Fruit fly (Drosophila melanogaster): Measurements from ENCODE around the gene Cog3.

Gene Cog3

DNA sequence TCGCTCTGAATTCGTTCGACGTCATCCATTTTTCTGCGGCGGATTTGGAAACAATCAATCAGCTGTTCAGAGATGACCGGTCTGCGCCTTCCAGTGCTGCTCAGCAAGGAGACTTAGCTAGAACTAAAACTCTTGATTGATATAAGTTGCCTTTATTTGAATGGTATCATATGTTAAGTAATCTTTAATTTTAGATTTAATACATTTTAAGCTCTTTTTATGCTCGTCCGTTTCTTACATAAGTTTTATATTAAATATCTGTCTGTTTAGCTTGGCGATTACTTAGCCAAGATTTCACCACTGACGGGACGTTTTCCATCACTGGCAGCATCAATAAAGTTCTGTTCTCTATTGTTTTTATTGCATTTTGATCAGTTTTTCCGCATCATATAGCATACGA, at the start of gene Cog3, which contains the start of gene Sec5:
Gene Cog3 (minus strand): TSS at position 58 of the 400 bp plus-strand sequence.
Gene Sec5 (plus strand): TSS at position 296 of the 400 bp plus-strand sequence.
- TF ChIP-seq CG8478 (optimal IDR thresholded peaks at IDR 0.05) (no peak), CTCF (optimal IDR thresholded peaks at IDR 0.05) (no peak)

DNA sequence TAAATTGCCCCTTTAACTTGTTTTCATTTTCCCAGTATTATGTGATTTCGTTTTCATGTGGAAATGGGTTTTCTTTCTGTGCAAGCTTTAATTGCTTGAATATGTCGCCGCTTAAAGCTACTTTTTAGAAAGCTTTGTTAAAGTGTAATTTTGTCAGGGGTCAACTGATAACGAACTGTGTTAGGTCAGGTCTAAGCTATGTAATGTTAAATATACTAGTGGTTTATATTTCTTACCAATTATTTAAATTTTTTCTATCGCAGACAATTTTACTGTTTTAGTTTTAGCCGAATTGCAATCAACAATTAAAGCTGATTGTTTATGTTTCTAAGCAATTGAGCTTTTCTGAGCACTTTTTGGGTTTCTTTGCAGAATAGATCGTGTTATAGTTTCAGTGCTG, 49.5 kb upstream of the Cog3 start:
- no peak for TF ChIP-seq CTCF (optimal IDR thresholded peaks at IDR 0.05)
- no peak for TF ChIP-seq CG8478 (optimal IDR thresholded peaks at IDR 0.05)

- no peak for TF ChIP-seq CG8478 (optimal IDR thresholded peaks at IDR 0.05)
- no peak for TF ChIP-seq CTCF (optimal IDR thresholded peaks at IDR 0.05)
Observed at dm6 chr2L:3504851-3505250, 48.0 kb upstream of the Cog3 start.

DNA sequence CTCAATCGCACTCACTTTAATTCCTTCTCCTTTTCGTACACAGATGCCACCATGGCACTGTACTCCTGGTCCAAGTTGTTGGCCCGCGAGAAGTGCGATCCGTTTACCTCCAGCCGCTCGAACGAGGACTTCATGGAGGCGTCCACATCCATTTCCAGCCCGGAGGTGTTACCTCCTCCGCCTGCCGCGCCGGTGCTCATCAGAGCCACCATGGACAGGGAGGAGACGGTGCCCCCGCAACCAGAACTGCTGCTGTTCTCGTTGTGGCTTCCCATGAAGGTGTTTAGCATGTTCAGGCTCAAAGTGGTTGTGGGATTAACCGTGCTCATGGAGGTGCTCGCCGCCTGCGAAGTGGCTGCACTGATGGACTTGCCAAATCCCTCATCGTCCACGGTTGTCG, 38.6 kb upstream of the Cog3 start:
- TF ChIP-seq CG8478 (optimal IDR thresholded peaks at IDR 0.05), result no peak
- TF ChIP-seq CTCF (optimal IDR thresholded peaks at IDR 0.05), result no peak

DNA sequence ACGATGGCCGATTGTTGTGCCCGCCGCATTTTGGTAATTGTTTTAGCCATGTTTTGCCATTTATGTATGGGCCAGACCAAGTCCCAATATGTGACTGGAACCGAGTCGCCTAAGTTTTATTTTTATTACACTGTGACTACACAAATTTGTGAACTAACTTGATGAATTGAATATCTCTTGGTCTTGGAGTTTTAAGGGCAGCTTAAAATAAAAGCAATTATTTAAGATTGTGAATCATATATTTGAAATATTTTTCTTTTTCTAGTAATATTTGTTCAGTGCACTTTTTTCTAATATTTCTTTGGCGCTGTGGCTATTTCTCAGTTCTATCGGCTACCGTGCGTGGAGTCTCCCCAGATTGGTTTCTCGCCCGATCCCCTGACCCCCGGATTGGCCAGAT, 36.6 kb upstream of the Cog3 start:
- no peak for TF ChIP-seq CG8478 (optimal IDR thresholded peaks at IDR 0.05)
- no peak for TF ChIP-seq CTCF (optimal IDR thresholded peaks at IDR 0.05)

DNA sequence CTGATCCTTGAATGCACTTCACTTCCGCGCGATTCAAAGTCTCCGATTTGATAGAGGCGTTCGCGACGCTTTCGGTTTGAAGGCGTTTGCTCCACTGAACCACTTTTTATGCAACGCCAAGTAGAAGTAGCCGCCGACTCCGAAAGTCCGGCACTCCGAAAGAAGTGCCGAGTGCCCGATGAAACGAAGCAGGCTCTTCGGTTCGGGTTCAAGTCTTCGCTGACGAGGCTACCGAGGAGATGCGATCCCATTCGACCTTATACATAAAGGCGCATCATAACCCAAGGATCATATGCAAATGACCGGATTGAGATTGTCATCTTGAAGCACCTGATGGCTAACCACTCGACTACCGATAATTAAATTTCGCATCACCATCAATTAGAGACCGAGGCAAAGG, 34.1 kb upstream of the Cog3 start, which contains the start of gene CG15414:
Gene CG15414 (minus strand): TSS at position 101 of the 400 bp plus-strand sequence.
- peak; percentile 22 to 31 for TF ChIP-seq CTCF (optimal IDR thresholded peaks at IDR 0.05)
- TF ChIP-seq CG8478 (optimal IDR thresholded peaks at IDR 0.05), result no peak

DNA sequence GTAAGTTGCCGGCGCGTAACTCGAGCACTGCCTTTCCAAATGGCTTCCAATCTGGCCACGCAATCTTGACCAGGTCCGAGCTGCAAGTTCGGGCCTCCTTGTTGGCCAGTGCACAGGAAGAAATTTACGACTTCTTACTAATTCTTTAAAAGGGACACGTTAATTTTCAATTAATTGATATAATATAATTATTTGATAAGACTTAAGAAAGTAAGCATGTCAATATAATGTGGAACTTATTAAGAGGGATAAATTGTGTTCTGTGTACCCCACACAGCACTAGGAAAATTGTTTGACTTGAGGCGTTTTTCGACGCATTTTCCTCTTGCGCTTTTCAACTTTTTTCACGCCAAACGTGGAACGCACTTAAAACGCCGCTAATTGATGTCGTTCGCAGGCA, 28.6 kb upstream of the Cog3 start:
- TF ChIP-seq CTCF (optimal IDR thresholded peaks at IDR 0.05), result no peak
- no peak for TF ChIP-seq CG8478 (optimal IDR thresholded peaks at IDR 0.05)

DNA sequence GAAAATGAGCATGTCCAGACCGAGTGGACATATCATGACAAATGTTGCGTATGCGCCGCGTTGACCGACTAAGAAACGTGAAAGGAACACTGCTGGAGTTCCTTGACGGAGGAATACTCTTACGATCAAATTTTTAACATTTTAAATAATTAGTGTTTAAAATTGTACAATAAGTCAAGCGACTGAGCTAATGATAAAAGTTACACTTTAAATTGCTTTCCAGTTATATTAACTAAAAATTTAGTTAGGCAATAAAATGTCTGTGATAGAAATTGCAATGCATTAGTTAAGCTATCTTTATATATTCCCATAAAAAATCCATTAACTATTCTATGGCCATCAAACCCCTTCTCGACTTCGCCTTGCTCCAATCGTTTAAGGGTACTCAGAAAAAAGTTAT, 27.9 kb upstream of the Cog3 start:
- TF ChIP-seq CTCF (optimal IDR thresholded peaks at IDR 0.05) (no peak), CG8478 (optimal IDR thresholded peaks at IDR 0.05) (no peak)

DNA sequence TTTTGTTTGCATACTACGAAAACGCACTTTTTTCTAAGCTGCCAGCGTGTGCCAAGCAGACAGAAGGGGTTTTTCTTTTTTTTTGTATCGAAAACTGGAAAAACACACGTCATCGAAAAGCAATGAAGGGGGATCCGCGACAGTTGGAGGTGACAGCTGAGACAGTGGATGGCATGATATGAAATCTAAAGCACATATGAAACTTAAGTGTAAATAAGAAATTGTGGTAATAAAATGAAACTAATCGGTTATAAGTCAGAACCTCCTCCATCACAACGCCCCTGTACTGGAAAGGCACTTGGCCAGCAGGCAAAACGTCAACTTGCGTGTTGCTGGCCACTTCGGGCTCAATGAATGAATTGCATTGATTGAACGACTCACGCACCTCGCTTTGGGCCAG, 26.8 kb upstream of the Cog3 start:
- TF ChIP-seq CG8478 (optimal IDR thresholded peaks at IDR 0.05), result no peak
- no peak for TF ChIP-seq CTCF (optimal IDR thresholded peaks at IDR 0.05)

- TF ChIP-seq CTCF (optimal IDR thresholded peaks at IDR 0.05) (no peak), CG8478 (optimal IDR thresholded peaks at IDR 0.05) (no peak)
Observed at dm6 chr2L:3482712-3483111, 25.8 kb upstream of the Cog3 start.

- TF ChIP-seq CG8478 (optimal IDR thresholded peaks at IDR 0.05) (no peak), CTCF (optimal IDR thresholded peaks at IDR 0.05) (no peak)
Observed at dm6 chr2L:3482037-3482436, 25.2 kb upstream of the Cog3 start.

DNA sequence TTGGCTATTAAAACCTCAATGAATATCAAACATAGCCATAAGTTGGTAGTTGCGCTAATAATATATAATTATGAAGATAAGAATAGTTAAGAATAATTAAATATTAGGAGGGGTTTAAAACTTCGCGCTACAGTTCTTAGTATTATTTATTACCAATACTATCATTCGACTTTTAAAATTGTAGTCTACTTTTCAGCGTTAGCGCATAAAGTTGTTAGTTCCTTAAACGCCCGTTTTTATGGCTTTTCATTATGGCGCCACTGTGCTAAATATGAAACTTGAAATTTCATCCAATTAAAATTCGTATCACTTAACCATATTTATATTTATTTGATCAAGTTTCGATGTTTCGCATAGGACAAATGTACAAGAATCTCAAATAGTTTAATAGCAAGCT, 23.6 kb upstream of the Cog3 start:
- TF ChIP-seq CG8478 (optimal IDR thresholded peaks at IDR 0.05) (no peak), CTCF (optimal IDR thresholded peaks at IDR 0.05) (peak; percentile 67 to 89)

DNA sequence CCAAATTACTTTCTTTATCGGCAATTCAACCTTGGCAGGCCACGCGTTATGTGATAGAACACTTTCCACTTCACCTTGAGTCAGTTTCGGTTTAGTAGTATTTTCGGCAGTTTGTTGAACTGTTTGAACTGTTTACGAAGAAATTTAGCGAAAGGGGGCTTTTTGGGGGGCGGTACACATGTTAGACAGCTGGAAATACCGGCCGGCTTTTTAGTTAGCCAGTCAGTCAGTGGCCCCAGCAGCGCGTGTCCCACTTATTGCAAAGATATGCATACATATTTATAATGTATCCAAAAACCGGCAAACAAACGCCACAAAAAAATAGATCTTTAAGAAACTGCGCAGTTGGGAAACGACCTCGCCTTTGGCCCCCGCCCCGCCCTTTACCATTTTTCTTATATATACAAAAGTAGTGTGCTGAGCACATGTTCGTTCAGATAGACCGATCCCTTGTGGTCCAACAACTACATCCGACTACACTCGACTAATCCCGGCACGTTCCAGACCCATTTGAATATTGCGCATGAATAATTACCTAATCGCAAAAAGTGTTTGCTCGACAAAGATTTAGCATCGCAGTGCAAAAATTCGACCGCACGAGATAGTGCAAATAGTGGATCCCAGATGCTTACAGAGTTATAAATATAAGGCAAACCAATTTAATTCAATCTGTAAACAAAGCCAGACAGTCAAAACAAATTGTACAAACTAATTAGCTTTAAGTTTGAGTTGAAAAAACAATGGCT, 23.0 kb upstream of the Cog3 start:
- TF ChIP-seq CG8478 (optimal IDR thresholded peaks at IDR 0.05) (no peak), CTCF (optimal IDR thresholded peaks at IDR 0.05) (no peak)

DNA sequence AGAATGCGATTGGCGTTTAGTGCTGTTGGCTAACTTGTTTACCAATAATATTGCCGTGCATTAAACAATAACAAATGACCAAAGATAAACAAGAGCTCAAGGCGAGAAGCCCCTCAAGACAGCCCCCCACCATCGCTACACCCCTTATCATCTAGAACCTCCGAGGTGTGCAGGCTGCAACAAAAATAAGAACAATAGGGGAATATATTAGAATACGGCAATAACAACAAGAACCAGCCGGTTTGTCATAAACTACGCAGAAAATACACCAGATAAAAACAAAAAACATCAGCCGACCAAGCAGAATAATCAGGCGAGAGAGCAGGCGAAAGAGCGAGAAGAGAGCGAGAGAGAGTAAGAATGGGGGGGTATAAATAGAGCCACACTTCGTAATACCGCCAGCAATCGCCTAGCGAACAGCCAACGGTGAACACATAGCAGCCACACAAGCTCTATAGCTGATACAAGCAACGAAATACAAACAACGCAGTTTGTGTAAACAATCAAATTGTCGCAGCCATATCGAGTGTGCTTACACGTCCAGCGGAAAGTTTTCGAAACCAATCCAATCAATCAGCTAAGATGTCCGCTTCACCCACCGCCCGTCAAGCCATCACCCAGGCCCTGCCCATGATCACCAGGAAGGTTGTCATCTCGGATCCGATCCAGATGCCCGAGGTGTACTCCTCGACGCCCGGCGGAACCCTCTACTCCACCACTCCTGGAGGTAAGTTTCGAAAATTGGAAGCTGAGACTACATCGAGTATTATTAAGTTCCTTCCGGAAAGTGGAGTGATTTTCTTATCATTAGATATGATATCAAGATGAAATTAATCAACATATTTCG, 21.4 kb upstream of the Cog3 start, which contains the start of gene Thor:
Gene Thor (plus strand): TSS at position 401 of the 847 bp plus-strand sequence.
- no peak for TF ChIP-seq CTCF (optimal IDR thresholded peaks at IDR 0.05)
- no peak for TF ChIP-seq CG8478 (optimal IDR thresholded peaks at IDR 0.05)

DNA sequence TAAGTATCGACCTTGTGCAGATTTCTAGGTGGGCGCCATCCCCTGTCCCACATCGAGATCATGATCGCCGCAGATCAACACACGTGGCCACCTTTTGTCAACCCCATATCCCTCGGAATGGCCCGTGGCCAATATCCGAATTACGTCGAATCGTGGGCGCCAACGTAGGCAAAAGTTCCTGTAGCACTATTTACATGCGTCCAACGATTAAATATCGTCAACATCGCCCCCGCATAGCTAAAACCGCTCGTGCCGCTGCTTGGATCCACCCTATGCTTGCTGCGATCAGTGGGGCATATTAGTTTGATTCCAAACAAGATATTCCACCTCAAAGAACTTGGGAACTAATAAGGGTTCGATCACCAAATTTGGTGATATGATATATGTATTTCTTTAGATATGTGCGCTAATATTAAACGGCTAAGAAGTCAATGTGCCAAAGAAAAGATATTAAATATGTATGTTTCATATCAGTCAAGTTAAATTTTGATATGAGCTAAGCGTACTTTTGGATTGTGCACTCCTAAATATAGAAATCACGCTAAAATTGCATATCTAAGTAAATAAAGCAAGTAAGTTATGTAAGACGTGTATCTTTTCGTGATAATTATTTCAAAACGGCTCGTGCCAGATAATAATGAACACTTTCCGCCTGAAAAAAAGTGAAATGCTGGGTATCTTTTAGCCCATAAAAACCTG, 20.3 kb upstream of the Cog3 start:
- TF ChIP-seq CG8478 (optimal IDR thresholded peaks at IDR 0.05) (no peak), CTCF (optimal IDR thresholded peaks at IDR 0.05) (no peak)
